Worm (Caenorhabditis elegans) whole organism, early embryonic: ENCODE results near the gene kcc-2.

Experiments
- F13C5.2 ChIP-seq: sonication (generic microtip); optimal IDR thresholded peaks from 2 replicates; lab custom pipeline; 2017; ENCODE audit warnings: mild to moderate bottlenecking, missing genetic modification characterization, inconsistent platforms, missing compliant biosample characterization
- ama-1 ChIP-seq: fragments of 150-350 bp; optimal IDR thresholded peaks from 2 replicates; lab custom pipeline; 2014
- ets-7 ChIP-seq: sonication (generic microtip); optimal IDR thresholded peaks from 2 replicates; lab custom pipeline; 2016; ENCODE audit warnings: missing genotype, missing genetic modification characterization, missing compliant biosample characterization
- hmg-4 ChIP-seq: fragments of 200-800 bp; sonication (Bioruptor generic); optimal IDR thresholded peaks from 2 replicates; lab custom pipeline; 2018; ENCODE audit warnings: mild to moderate bottlenecking, missing genetic modification characterization, missing compliant biosample characterization
- hnd-1 ChIP-seq: sonication (generic microtip); optimal IDR thresholded peaks from 2 replicates; lab custom pipeline; 2016; ENCODE audit warnings: missing genetic modification characterization, missing compliant biosample characterization
- pes-1 ChIP-seq: fragments of 200-800 bp; sonication (Bioruptor generic); IDR thresholded peaks from 2 replicates; pipeline ENCODE4 v1.3.6; 2022; ENCODE audit warnings: missing genetic modification reagents, missing genetic modification characterization, missing compliant biosample characterization
- sea-1 ChIP-seq: fragments of 200-800 bp; sonication (Bioruptor generic); conservative IDR thresholded peaks from 2 replicates; pipeline ENCODE4 v1.3.6; 2022; ENCODE audit warnings: missing genetic modification characterization, missing compliant biosample characterization
- tbx-11 ChIP-seq: fragments of 200-800 bp; sonication (Bioruptor generic); IDR thresholded peaks from 2 replicates; pipeline ENCODE4 v1.3.6; 2022; ENCODE audit warnings: missing genetic modification characterization, missing compliant biosample characterization
- tbx-37 ChIP-seq: fragments of 200-800 bp; sonication (Bioruptor generic); conservative IDR thresholded peaks from 2 replicates; pipeline ENCODE4 v1.3.6; 2022; ENCODE audit warnings: missing genetic modification reagents, missing genetic modification characterization, missing compliant biosample characterization

DNA sequence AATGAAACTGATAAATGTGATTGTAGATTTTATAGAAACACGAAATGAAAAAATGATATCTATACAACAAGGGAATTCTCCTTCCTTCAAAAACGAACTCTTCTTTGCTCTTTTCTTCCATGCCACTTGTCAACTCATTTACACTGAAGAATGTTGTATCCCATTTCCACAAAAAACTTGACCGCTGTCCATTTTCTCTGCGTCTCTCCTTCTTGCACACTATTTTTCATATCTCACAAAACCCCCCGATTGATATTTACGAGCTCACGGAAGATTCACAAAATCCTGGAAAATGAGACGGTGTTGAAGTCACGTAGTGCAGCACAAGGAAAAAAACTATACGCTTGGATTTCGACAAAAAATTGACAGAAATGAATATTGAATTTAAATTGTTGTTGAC, 5.7 kb upstream of the kcc-2 start:
- TF ChIP-seq hmg-4 (GFP tag; lab: Kevin White, UChicago): no peak
- no peak for TF ChIP-seq ama-1 (lab: Kevin White, UChicago)
- TF ChIP-seq F13C5.2 (tag; lab: Kevin White, UChicago): no peak
- no peak for TF ChIP-seq sea-1 (GFP tag; lab: Robert Waterston, UW)
- no peak for TF ChIP-seq tbx-37 (GFP tag; lab: Robert Waterston, UW)
- no peak for TF ChIP-seq ets-7 (tag; lab: Kevin White, UChicago)
- no peak for TF ChIP-seq tbx-11 (GFP tag; lab: Robert Waterston, UW)
- TF ChIP-seq pes-1 (GFP tag; lab: Robert Waterston, UW): no peak
- TF ChIP-seq hnd-1: no peak
